Worm (Caenorhabditis elegans) whole organism, young adult: Measurements from ENCODE around the gene fbxc-22.

Source experiments
- F49E8.2 ChIP-seq: sonication (generic microtip); optimal IDR thresholded peaks from 3 replicates; lab custom pipeline; 2017; ENCODE audit warnings: missing genetic modification characterization, mild to moderate bottlenecking, missing compliant biosample characterization, antibody characterized with exemption, moderate library complexity; ENCODE audit not compliant: insufficient read depth
- Y79H2A.3 ChIP-seq: fragments of 200-800 bp; sonication (Bioruptor generic); conservative IDR thresholded peaks from 2 replicates; pipeline ENCODE4 v1.3.6; 2022; ENCODE audit warnings: missing genetic modification reagents, missing genetic modification characterization, missing compliant biosample characterization
- ama-1 ChIP-seq, 3 experiments: fragments of 150-350 bp in 1 of 3; sonication (generic microtip) in 2 of 3; optimal IDR thresholded peaks; 2 replicates each; lab custom pipeline; 2014 to 2018; ENCODE audit warnings: missing biosample characterization in 2 of 3, missing genetic modification characterization in 2 of 3, missing genetic modification reagents in 2 of 3
- lin-54 ChIP-seq: fragments of 200-800 bp; sonication (Bioruptor generic); optimal IDR thresholded peaks from 2 replicates; lab custom pipeline; 2018; ENCODE audit warnings: mild to moderate bottlenecking, missing genetic modification characterization, missing compliant biosample characterization
- madf-10 ChIP-seq: sonication (generic microtip); optimal IDR thresholded peaks from 2 replicates; lab custom pipeline; 2016; ENCODE audit warnings: mild to moderate bottlenecking, missing genetic modification characterization, missing compliant biosample characterization
- mxl-1 ChIP-seq: sonication (generic microtip); optimal IDR thresholded peaks from 2 replicates; lab custom pipeline; 2016; ENCODE audit warnings: missing genetic modification characterization, missing compliant biosample characterization
- nhr-179 ChIP-seq: sonication (generic microtip); optimal IDR thresholded peaks from 2 replicates; lab custom pipeline; 2016; ENCODE audit warnings: mild to moderate bottlenecking, missing genetic modification characterization, missing compliant biosample characterization
- nhr-27 ChIP-seq: fragments of 200-800 bp; sonication (Bioruptor generic); optimal IDR thresholded peaks from 2 replicates; lab custom pipeline; 2018; ENCODE audit warnings: mild to moderate bottlenecking, missing genetic modification characterization, moderate library complexity, missing compliant biosample characterization
- snpc-4 ChIP-seq, 5 experiments: fragments of 150-350 bp in 1 of 5; sonication (generic microtip) in 4 of 5; optimal IDR thresholded peaks; 2 replicates each; lab custom pipeline; 2014 to 2018; ENCODE audit warnings: missing genetic modification characterization in 5 of 5, missing biosample characterization in 3 of 5, antibody characterized with exemption in 2 of 5, mild to moderate bottlenecking in 2 of 5, missing compliant biosample characterization in 2 of 5, missing genotype in 2 of 5, moderate library complexity in 2 of 5, missing genetic modification reagents in 1 of 5
- unc-62 ChIP-seq: fragments of 150-350 bp; optimal IDR thresholded peaks from 2 replicates; lab custom pipeline; 2014; ENCODE audit warnings: missing biosample characterization, missing genetic modification reagents, missing genetic modification characterization
- ztf-3 ChIP-seq: fragments of 200-800 bp; sonication (Bioruptor generic); optimal IDR thresholded peaks from 2 replicates; lab custom pipeline; 2018; ENCODE audit warnings: mild to moderate bottlenecking, missing genetic modification characterization, missing compliant biosample characterization

DNA sequence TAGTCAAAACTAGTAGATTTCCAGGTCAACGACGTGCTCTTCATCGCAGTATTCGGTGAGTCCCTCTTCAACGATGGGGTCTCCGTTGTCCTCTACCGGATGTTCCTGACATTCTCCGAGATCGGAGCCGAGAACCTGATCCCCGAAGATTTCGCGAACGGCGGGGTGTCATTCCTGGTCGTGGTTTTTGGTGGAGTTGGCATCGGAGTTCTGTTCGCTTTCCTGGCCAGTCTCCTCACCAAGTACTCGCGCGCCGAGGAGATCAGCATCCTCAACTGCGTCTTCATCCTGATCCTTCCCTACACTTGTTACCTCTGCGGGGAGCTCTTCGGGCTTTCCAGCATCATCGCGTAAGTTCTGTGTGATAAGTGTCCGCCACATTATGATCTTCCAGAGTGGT is 18.2 kb downstream of the fbxc-22 start:
- no peak for TF ChIP-seq ztf-3
- TF ChIP-seq nhr-179 (tag; lab: Kevin White, UChicago), result no peak
- TF ChIP-seq F49E8.2 (tag; lab: Kevin White, UChicago), result no peak
- TF ChIP-seq nhr-27 (tag; lab: Kevin White, UChicago), result no peak
- no peak for TF ChIP-seq lin-54 (GFP tag; lab: Kevin White, UChicago)
- no peak for TF ChIP-seq madf-10 (tag; lab: Kevin White, UChicago)
- no peak for TF ChIP-seq mxl-1
- TF ChIP-seq unc-62 (GFP tag; lab: Kevin White, UChicago), result no peak
- no peak for TF ChIP-seq ama-1 (optimal IDR thresholded peaks at IDR 0.05; lab: Kevin White, UChicago)
- TF ChIP-seq ama-1 (GFP tag; optimal IDR thresholded peaks at IDR 0.05; lab: Kevin White, UChicago), result no peak
- TF ChIP-seq snpc-4 (GFP tag; optimal IDR thresholded peaks at IDR 0.05; lab: Kevin White, UChicago), result no peak
- TF ChIP-seq snpc-4 (tag; optimal IDR thresholded peaks at IDR 0.05; lab: Kevin White, UChicago), result no peak
- no peak for TF ChIP-seq Y79H2A.3
